Worm (Caenorhabditis elegans): ENCODE results near the gene glt-4.

glt-4 gene

DNA sequence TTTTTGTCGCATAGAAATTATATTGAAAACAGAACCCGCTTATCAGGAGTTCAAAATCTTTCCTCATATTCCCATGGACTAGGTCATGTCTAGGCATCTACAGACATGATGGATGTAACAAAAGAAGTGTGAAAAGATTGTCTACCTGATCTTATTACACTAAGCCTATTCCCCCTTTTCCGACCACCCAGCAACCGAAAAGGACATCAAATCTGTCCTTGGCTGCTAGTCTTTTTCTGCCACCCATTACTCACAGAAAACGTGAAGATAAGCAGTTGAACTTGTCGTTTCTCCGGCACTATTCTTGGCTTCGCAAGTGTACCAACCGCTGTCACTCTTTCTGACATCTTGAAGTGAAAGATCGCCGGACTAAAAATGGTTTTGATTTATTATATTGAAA lies 20.3 kb upstream of the glt-4 start:
- TF ChIP-seq aly-1 (tag; optimal IDR thresholded peaks at IDR 0.05) (no peak), hmg-4 (GFP tag; optimal IDR thresholded peaks at IDR 0.05) (no peak), tbx-11 (GFP tag; IDR thresholded peaks at IDR 0.05) (no peak)

DNA sequence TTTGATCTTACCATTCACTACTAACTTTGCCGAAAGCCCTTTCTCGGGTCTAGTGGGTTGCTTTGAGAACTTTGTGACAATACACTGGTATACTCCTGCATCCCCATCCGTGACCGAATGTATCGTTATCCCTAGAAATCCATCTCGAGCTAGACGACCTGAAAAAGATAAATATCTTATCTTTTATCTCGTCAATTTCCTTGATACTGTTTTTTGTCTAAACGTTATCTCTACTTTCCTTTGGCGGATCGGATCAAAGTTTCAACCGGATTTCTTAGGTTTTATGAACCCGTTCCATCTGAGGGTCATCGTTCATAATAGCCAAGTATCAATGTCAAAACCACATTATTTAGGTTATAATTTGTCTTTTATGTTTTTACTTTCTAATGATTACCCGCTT lies 18.7 kb upstream of the glt-4 start:
- TF ChIP-seq scrt-1 (GFP tag; IDR thresholded peaks at IDR 0.05) (no peak), F13C5.2 (tag; optimal IDR thresholded peaks at IDR 0.05) (no peak), hmg-4 (GFP tag; optimal IDR thresholded peaks at IDR 0.05) (no peak), tbx-37 (GFP tag; conservative IDR thresholded peaks at IDR 0.05) (no peak), tbx-11 (GFP tag; IDR thresholded peaks at IDR 0.05) (no peak), hnd-1 (tag; optimal IDR thresholded peaks at IDR 0.05) (no peak), flt-1 (GFP tag; IDR thresholded peaks at IDR 0.05) (no peak), ama-1 (optimal IDR thresholded peaks at IDR 0.05) (no peak), pes-1 (GFP tag; IDR thresholded peaks at IDR 0.05) (no peak), hmbx-1 (tag; optimal IDR thresholded peaks at IDR 0.05) (no peak), ceh-13 (GFP tag; optimal IDR thresholded peaks at IDR 0.05) (no peak), B0310.2 (tag; optimal IDR thresholded peaks at IDR 0.05) (no peak), tra-4 (tag; optimal IDR thresholded peaks at IDR 0.05) (no peak), aly-1 (tag; optimal IDR thresholded peaks at IDR 0.05) (no peak), sea-1 (GFP tag; conservative IDR thresholded peaks at IDR 0.05) (no peak), ets-7 (tag; optimal IDR thresholded peaks at IDR 0.05) (no peak), ceh-36 (tag; optimal IDR thresholded peaks at IDR 0.05) (no peak)

DNA sequence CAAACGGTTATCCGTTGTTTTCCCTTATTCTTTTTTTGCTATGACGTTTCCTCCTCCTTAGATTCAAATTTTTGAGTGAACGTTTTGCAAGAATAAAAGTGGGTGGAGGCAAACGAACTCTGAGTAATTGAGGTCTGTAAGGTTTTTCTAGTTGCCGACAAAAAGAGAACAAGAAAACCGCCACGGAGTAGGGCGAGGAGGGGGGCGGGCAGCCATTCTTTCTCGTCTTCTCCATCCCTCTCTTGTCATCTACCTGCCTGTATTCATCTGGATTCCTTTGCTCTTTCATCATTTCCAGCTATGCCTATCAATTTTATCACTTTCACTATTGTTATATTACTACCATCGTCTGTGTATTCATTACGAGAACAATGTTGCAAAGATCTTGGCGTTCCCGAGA lies 18.0 kb upstream of the glt-4 start, which contains the start of gene igdb-3:
Gene igdb-3 (plus strand): TSS at position 301 of the 400 bp plus-strand sequence.
- no peak for TF ChIP-seq ets-7 (tag; optimal IDR thresholded peaks at IDR 0.05)
- TF ChIP-seq tbx-37 (GFP tag; conservative IDR thresholded peaks at IDR 0.05): no peak
- TF ChIP-seq sea-1 (GFP tag; conservative IDR thresholded peaks at IDR 0.05): no peak
- no peak for TF ChIP-seq F13C5.2 (tag; optimal IDR thresholded peaks at IDR 0.05)
- TF ChIP-seq flt-1 (GFP tag; IDR thresholded peaks at IDR 0.05): no peak
- no peak for TF ChIP-seq tra-4 (tag; optimal IDR thresholded peaks at IDR 0.05)
- TF ChIP-seq ceh-36 (tag; optimal IDR thresholded peaks at IDR 0.05): no peak
- no peak for TF ChIP-seq tbx-11 (GFP tag; IDR thresholded peaks at IDR 0.05)
- no peak for TF ChIP-seq hnd-1 (tag; optimal IDR thresholded peaks at IDR 0.05)
- no peak for TF ChIP-seq hmbx-1 (tag; optimal IDR thresholded peaks at IDR 0.05)

DNA sequence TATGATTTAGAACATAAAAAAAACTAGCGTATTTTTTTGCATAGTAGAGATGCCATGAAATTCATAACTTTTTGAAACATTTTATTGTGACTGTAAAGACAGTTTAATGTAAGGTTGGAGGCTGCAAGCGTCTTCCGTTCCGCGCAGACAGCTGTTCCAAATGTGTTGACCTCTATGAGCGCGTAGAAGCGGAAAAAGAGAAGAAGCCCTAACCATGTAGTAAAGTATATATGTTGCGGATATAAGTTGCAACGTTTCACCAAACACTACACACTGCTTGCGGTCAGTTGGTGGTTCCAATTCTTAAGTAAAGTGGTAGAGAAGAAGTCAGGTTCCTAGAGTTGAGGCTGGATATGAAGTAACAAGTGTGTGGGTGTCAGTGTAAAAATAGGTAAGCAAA lies 14.6 kb upstream of the glt-4 start:
- TF ChIP-seq ceh-36 (tag; optimal IDR thresholded peaks at IDR 0.05): no peak
- TF ChIP-seq ama-1 (optimal IDR thresholded peaks at IDR 0.05): no peak
- TF ChIP-seq hnd-1 (tag; optimal IDR thresholded peaks at IDR 0.05): no peak
- no peak for TF ChIP-seq pes-1 (GFP tag; IDR thresholded peaks at IDR 0.05)
- TF ChIP-seq tbx-37 (GFP tag; conservative IDR thresholded peaks at IDR 0.05): no peak
- TF ChIP-seq aly-1 (tag; optimal IDR thresholded peaks at IDR 0.05): no peak
- no peak for TF ChIP-seq tbx-11 (GFP tag; IDR thresholded peaks at IDR 0.05)
- no peak for TF ChIP-seq ets-7 (tag; optimal IDR thresholded peaks at IDR 0.05)
- TF ChIP-seq tra-4 (tag; optimal IDR thresholded peaks at IDR 0.05): no peak
- TF ChIP-seq F13C5.2 (tag; optimal IDR thresholded peaks at IDR 0.05): no peak

DNA sequence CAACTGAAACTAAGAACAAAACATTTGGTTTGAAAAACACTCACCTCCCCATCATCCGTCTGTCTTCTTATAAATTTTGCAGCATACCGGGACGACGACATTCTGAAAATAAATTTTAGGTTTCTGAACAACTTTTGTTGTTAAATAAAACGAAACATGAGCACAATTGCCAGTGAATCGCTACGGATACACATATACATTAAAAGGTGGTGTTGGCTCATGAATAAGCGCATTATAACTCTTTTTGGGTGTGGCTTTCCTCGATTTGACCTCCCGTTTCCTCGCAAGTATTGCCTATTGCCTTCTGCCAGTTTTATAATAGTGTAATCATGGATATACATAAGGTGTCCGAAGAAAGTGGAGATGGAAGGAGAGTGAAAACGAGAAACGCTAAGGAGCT lies 11.7 kb upstream of the glt-4 start, which contains the start of gene igcm-2:
Gene igcm-2 (minus strand): TSS at position 101 of the 400 bp plus-strand sequence.
- no peak for TF ChIP-seq ceh-13 (GFP tag; optimal IDR thresholded peaks at IDR 0.05)
- TF ChIP-seq hmg-4 (GFP tag; optimal IDR thresholded peaks at IDR 0.05): no peak

DNA sequence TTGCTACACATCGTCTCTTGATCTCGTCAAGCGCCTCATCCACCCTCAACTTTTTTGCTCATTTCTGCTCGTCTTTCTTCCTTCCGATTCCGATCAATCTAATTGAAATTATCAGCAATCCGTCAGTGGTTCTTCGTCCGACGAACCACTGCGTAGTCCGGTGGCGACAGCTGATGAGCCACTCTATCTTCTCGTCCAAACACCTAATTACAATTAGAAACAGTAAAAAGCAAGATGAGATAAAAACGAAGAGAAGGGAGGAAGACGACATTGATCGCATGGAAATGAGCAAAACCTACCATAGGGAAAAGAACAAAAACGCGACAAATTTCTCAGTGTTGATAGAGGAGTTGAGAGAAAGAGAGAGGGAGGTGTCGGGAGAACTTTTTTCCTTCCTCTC lies 3.8 kb upstream of the glt-4 start:
- TF ChIP-seq hnd-1 (tag; optimal IDR thresholded peaks at IDR 0.05): no peak
- TF ChIP-seq sea-1 (GFP tag; conservative IDR thresholded peaks at IDR 0.05): no peak
- no peak for TF ChIP-seq aly-1 (tag; optimal IDR thresholded peaks at IDR 0.05)

DNA sequence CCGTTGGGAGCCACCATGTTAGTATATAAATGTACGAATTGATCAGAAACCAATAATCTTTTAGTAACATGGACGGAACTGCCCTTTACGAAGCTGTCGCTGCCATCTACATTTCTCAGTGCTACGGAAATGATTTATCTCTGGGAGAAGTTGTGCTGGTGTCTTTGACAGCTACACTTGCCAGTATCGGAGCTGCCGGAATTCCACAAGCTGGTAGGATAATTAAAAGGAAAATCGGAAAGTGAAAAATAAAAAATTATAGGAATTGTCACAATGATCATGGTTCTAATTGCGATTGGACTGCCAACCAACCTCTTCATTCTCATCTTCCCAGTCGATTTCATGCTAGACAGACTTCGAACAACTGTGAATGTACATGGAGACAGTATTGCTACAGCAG lies 2.7 kb downstream of the glt-4 start:
- TF ChIP-seq ama-1 (optimal IDR thresholded peaks at IDR 0.05) (no peak), flt-1 (GFP tag; IDR thresholded peaks at IDR 0.05) (no peak), F13C5.2 (tag; optimal IDR thresholded peaks at IDR 0.05) (no peak), tbx-37 (GFP tag; conservative IDR thresholded peaks at IDR 0.05) (no peak), sea-1 (GFP tag; conservative IDR thresholded peaks at IDR 0.05) (no peak), aly-1 (tag; optimal IDR thresholded peaks at IDR 0.05) (no peak), pes-1 (GFP tag; IDR thresholded peaks at IDR 0.05) (no peak), hmg-4 (GFP tag; optimal IDR thresholded peaks at IDR 0.05) (no peak), ceh-13 (GFP tag; optimal IDR thresholded peaks at IDR 0.05) (no peak), ets-7 (tag; optimal IDR thresholded peaks at IDR 0.05) (no peak), B0310.2 (tag; optimal IDR thresholded peaks at IDR 0.05) (no peak), tra-4 (tag; optimal IDR thresholded peaks at IDR 0.05) (no peak), scrt-1 (GFP tag; IDR thresholded peaks at IDR 0.05) (no peak), tbx-11 (GFP tag; IDR thresholded peaks at IDR 0.05) (no peak), ceh-36 (tag; optimal IDR thresholded peaks at IDR 0.05) (no peak), hmbx-1 (tag; optimal IDR thresholded peaks at IDR 0.05) (no peak), hnd-1 (tag; optimal IDR thresholded peaks at IDR 0.05) (no peak)

DNA sequence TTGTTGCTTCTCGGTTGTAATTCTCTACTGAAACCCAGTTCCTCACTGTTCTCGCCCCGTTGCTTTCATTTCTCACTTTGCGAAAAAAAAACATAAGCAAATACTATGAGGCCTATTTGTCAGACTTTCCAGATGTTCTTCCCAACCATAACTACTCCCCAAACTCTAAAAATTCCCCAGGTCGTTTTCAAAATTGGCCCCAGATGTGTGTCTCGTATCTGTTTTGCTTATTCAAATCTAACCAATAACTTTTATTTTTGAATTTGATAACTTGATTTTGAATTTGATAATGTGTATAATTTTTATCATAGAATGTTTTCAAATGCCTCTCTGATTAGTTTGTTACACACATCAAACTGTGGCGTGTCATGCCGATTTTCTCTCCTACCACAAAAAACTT lies 4.6 kb downstream of the glt-4 start:
- no peak for TF ChIP-seq scrt-1 (GFP tag; IDR thresholded peaks at IDR 0.05)
- no peak for TF ChIP-seq tra-4 (tag; optimal IDR thresholded peaks at IDR 0.05)
- TF ChIP-seq hmbx-1 (tag; optimal IDR thresholded peaks at IDR 0.05): no peak
- no peak for TF ChIP-seq hnd-1 (tag; optimal IDR thresholded peaks at IDR 0.05)
- TF ChIP-seq tbx-37 (GFP tag; conservative IDR thresholded peaks at IDR 0.05): no peak
- TF ChIP-seq pes-1 (GFP tag; IDR thresholded peaks at IDR 0.05): no peak
- TF ChIP-seq hmg-4 (GFP tag; optimal IDR thresholded peaks at IDR 0.05): no peak
- TF ChIP-seq sea-1 (GFP tag; conservative IDR thresholded peaks at IDR 0.05): no peak
- no peak for TF ChIP-seq B0310.2 (tag; optimal IDR thresholded peaks at IDR 0.05)
- TF ChIP-seq ceh-36 (tag; optimal IDR thresholded peaks at IDR 0.05): no peak
- no peak for TF ChIP-seq tbx-11 (GFP tag; IDR thresholded peaks at IDR 0.05)
- no peak for TF ChIP-seq ama-1 (optimal IDR thresholded peaks at IDR 0.05)
